Fruit fly (Drosophila melanogaster): Measurements from ENCODE around the gene Stt3A.

The Stt3A gene

DNA sequence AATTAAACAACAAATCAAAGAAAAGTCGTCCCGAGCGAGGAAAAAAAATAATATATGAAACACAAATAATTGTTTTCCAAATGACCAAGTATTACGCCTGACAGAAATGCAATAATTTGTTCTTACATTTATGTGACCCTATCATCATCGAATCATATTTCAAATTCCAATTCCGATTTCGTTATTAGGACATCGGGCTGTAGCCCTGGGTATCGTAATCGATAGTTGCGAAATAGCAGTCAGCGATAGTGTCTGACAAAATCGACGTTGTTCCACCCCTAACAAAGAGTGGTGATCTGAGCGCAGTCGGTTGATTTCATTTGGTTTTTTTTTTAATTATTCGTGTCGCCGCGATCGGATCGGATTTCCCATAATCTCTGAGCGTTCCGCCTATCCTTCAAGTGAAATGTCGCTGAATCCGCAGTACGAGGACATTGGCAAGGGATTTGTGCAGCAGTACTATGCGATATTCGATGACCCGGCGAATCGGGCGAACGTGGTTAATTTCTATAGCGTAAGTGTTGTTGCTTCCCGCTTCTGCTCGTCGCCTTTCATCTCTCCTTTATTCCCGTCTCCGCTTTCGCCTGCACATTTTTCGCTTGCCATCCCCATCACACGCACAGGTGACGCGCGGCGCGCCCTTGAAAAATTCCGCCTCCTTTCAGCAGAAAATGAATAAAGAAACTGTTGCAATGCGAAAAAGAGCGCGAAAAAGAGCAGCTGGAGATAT, 18.4 kb downstream of the Stt3A start, which contains the start of gene Ntf-2 (continued):
- TF ChIP-seq phol (tag; optimal IDR thresholded peaks at IDR 0.05) = peak; percentile 4
- no peak for TF ChIP-seq Six4 (GFP tag; optimal IDR thresholded peaks at IDR 0.05)
- 0 out of 2 replicates have a peak, but pooled peaks have one; percentile 24 for TF ChIP-seq vvl (GFP tag; IDR thresholded peaks at IDR 0.05)
- peak in 1 of 2 experiments; percentile 38 for TF ChIP-seq Pdp1 (GFP tag; optimal IDR thresholded peaks at IDR 0.05)
- TF ChIP-seq HLH54F (GFP tag; optimal IDR thresholded peaks at IDR 0.05) = peak; percentile 27
- no peak for TF ChIP-seq CG10366 (GFP tag; IDR thresholded peaks at IDR 0.05)
- TF ChIP-seq CG13624 (GFP tag; optimal IDR thresholded peaks at IDR 0.05) = peak; percentile 12

DNA sequence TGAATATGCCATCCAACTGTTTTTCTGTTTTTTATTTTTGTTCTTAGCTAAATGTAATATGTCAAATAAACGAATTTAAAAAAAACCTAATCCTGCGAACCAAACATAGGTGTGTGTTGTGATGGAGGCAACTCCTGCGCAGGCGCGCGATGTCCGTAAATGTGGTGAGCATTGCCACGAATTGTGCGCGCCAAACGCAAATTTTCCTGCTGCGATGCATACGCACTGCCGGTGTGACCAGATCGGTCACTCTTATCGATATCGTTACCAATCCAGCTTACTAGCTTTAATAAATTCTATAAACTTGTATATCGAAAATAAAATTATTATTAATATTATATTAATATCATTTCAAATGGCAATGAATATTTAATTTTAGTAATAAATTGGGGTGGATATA, 19.1 kb downstream of the Stt3A start:
- TF ChIP-seq trem (tag; optimal IDR thresholded peaks at IDR 0.05) (peak; percentile 21), hth (optimal IDR thresholded peaks at IDR 0.05) (no peak), Dref (GFP tag; IDR thresholded peaks at IDR 0.05) (peak; percentile 66), amos (GFP tag; IDR thresholded peaks at IDR 0.05; ENCODE audit: partially characterized antibody) (peak; percentile 44; the same call in 1 of the 2 replicates), CTCF (GFP tag; optimal IDR thresholded peaks at IDR 0.05) (no peak), Dp (GFP tag; optimal IDR thresholded peaks at IDR 0.05) (peak; percentile 19), Bgb (GFP tag; IDR thresholded peaks at IDR 0.05; ENCODE audit: partially characterized antibody) (peak; percentile 20; the same call in 1 of the 2 replicates), bbx (GFP tag; IDR thresholded peaks at IDR 0.05; ENCODE audit: partially characterized antibody) (peak; percentile 17; the same call in 1 of the 2 replicates), Opbp (GFP tag; IDR thresholded peaks at IDR 0.05; ENCODE audit: partially characterized antibody) (peak; percentile 22; the same call in 1 of the 3 replicates), CG42726 (GFP tag; IDR thresholded peaks at IDR 0.05; ENCODE audit: partially characterized antibody) (0 out of 2 replicates have a peak, but pooled peaks have one; percentile 10), exex (tag; optimal IDR thresholded peaks at IDR 0.05) (no peak), dysf (GFP tag; IDR thresholded peaks at IDR 0.05) (no peak), ash1 (GFP tag; optimal IDR thresholded peaks at IDR 0.05) (no peak), lola (GFP tag; optimal IDR thresholded peaks at IDR 0.05) (no peak), ato (GFP tag; IDR thresholded peaks at IDR 0.05; ENCODE audit: partially characterized antibody) (no peak), pzg (GFP tag; optimal IDR thresholded peaks at IDR 0.05) (peak; percentile 9), hbn (GFP tag; IDR thresholded peaks at IDR 0.05; ENCODE audit: partially characterized antibody) (peak; percentile 13; the same call in 1 of the 2 replicates), CG17186 (GFP tag; optimal IDR thresholded peaks at IDR 0.05) (peak; percentile 14), E2f2 (GFP tag; IDR thresholded peaks at IDR 0.05) (peak; percentile 71), CG6791 (GFP tag; IDR thresholded peaks at IDR 0.05; ENCODE audit: partially characterized antibody) (peak; percentile 63; the same call in 1 of the 3 replicates), stwl (tag; optimal IDR thresholded peaks at IDR 0.05) (peak; percentile 37), ewg (GFP tag; optimal IDR thresholded peaks at IDR 0.05) (peak; percentile 24), ase (GFP tag; IDR thresholded peaks at IDR 0.05) (no peak), CG8359 (GFP tag; optimal IDR thresholded peaks at IDR 0.05; ENCODE audit: borderline replicate concordance) (no peak), CG1602 (GFP tag; optimal IDR thresholded peaks at IDR 0.05) (no peak)

DNA sequence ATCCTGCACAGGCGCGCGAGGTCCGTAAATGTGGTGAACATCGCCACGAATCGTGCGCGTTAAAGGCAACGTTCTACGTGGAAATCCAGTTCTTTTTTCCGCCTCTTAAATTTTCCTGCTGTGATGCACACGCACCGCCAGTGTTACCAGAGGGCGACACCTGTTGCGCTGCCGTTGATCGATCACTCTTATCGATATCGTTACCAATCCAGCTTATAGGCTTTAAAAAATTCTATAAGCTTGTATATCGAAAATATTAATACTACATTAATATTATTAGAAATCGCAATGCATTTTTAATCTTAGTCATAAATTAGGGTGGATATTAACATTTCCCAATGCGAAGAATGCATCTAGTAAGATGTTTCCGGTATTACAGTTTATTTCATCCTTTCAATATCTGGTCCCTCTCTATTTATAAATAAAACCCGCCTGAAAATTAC, 21.9 kb downstream of the Stt3A start, which contains the start of gene CG1529:
Gene CG1529, minus strand, starts transcription at position 132 of the 443 bp plus-strand sequence.
- TF ChIP-seq maf-S (GFP tag; optimal IDR thresholded peaks at IDR 0.05) (no peak), Dad (GFP tag; optimal IDR thresholded peaks at IDR 0.05) (no peak), exex (tag; optimal IDR thresholded peaks at IDR 0.05) (no peak), corto (GFP tag; optimal IDR thresholded peaks at IDR 0.05) (no peak), CG17612 (GFP tag; IDR thresholded peaks at IDR 0.05) (no peak), CG11723 (GFP tag; optimal IDR thresholded peaks at IDR 0.05) (no peak), amos (GFP tag; IDR thresholded peaks at IDR 0.05; ENCODE audit: partially characterized antibody) (peak; percentile 41; the same call in 1 of the 2 replicates), CG7786 (GFP tag; optimal IDR thresholded peaks at IDR 0.05) (no peak), yki (optimal IDR thresholded peaks at IDR 0.05) (no peak), p53 (GFP tag; optimal IDR thresholded peaks at IDR 0.05) (no peak), chn (GFP tag; optimal IDR thresholded peaks at IDR 0.05) (no peak), dm (GFP tag; optimal IDR thresholded peaks at IDR 0.05) (no peak), jing (GFP tag; optimal IDR thresholded peaks at IDR 0.05) (no peak), br (optimal IDR thresholded peaks at IDR 0.05) (no peak), CG13287 (GFP tag; IDR thresholded peaks at IDR 0.05; ENCODE audit: partially characterized antibody) (peak; percentile 56), CG8359 (GFP tag; optimal IDR thresholded peaks at IDR 0.05; ENCODE audit: borderline replicate concordance) (no peak), prd (optimal IDR thresholded peaks at IDR 0.05) (no peak), prd (GFP tag; IDR thresholded peaks at IDR 0.05) (no peak), CG10979 (tag; optimal IDR thresholded peaks at IDR 0.05) (no peak)
